Worm (Caenorhabditis elegans): ENCODE measurements around the gene Y17G9B.2.

Y17G9B.2 gene

ce11 chrIV:4745422-4745821, 18.5 kb upstream of the Y17G9B.2 start, which contains the start of gene timm-17B.1:
timm-17B.1 (minus strand) TSS chrIV:4745492.
- TF ChIP-seq chd-7 (tag; optimal IDR thresholded peaks at IDR 0.05): no peak
- TF ChIP-seq unc-62 (GFP tag; optimal IDR thresholded peaks at IDR 0.05): no peak
- TF ChIP-seq lag-1 (GFP tag; IDR thresholded peaks at IDR 0.05): no peak
- TF ChIP-seq ama-1 (optimal IDR thresholded peaks at IDR 0.05): no peak
- no peak for TF ChIP-seq ama-1 (GFP tag; optimal IDR thresholded peaks at IDR 0.05)
- no peak for TF ChIP-seq ccch-3 (GFP tag; optimal IDR thresholded peaks at IDR 0.05)
- TF ChIP-seq ztf-28 (GFP tag; IDR thresholded peaks at IDR 0.05): no peak
- no peak for TF ChIP-seq gei-17 (GFP tag; optimal IDR thresholded peaks at IDR 0.05)
- TF ChIP-seq K12H6.12 (tag; optimal IDR thresholded peaks at IDR 0.05): no peak
- no peak for TF ChIP-seq B0261.1 (tag; optimal IDR thresholded peaks at IDR 0.05)
- no peak for TF ChIP-seq cebp-1 (GFP tag; IDR thresholded peaks at IDR 0.05)
- TF ChIP-seq cebp-1 (tag; optimal IDR thresholded peaks at IDR 0.05): peak; percentile 62
- TF ChIP-seq ztf-3 (GFP tag; optimal IDR thresholded peaks at IDR 0.05): no peak
- TF ChIP-seq mel-28 (tag; optimal IDR thresholded peaks at IDR 0.05; ENCODE audit: borderline replicate concordance): no peak
- TF ChIP-seq egrh-3 (GFP tag; IDR thresholded peaks at IDR 0.05): no peak
- no peak for TF ChIP-seq tlf-1 (GFP tag; optimal IDR thresholded peaks at IDR 0.05)
- TF ChIP-seq hsf-1 (GFP tag; IDR thresholded peaks at IDR 0.05): no peak
- peak; percentile 51 for TF ChIP-seq him-1 (tag; optimal IDR thresholded peaks at IDR 0.05)
- no peak for TF ChIP-seq lir-1 (GFP tag; conservative IDR thresholded peaks at IDR 0.05)
- no peak for TF ChIP-seq madf-3 (GFP tag; IDR thresholded peaks at IDR 0.05)
- no peak for TF ChIP-seq F52B5.7 (tag; optimal IDR thresholded peaks at IDR 0.05)
- TF ChIP-seq ets-4 (GFP tag; optimal IDR thresholded peaks at IDR 0.05): no peak
- no peak for TF ChIP-seq F23B12.7 (tag; optimal IDR thresholded peaks at IDR 0.05; ENCODE audit: insufficient read depth)
- TF ChIP-seq F22D6.2 (tag; optimal IDR thresholded peaks at IDR 0.05): no peak
- no peak for TF ChIP-seq dpff-1 (tag; optimal IDR thresholded peaks at IDR 0.05)
- no peak for TF ChIP-seq rpc-1 (optimal IDR thresholded peaks at IDR 0.05)
- TF ChIP-seq rpc-1 (tag; optimal IDR thresholded peaks at IDR 0.05): no peak
- no peak for TF ChIP-seq Y53F4B.3 (GFP tag; IDR thresholded peaks at IDR 0.05)
- TF ChIP-seq snpc-4 (GFP tag; optimal IDR thresholded peaks at IDR 0.05): peak; percentile 12
- peak; percentile 34 to 64 (median 54) for TF ChIP-seq snpc-4 (tag; optimal IDR thresholded peaks at IDR 0.05)
- TF ChIP-seq B0336.3 (GFP tag; IDR thresholded peaks at IDR 0.05): 0 out of 2 replicates have a peak, but pooled peaks have one; percentile 50
- TF ChIP-seq T07F8.4 (tag; optimal IDR thresholded peaks at IDR 0.05): no peak
- peak; percentile 29; the same call in 1 of the 2 replicates for TF ChIP-seq Y56A3A.18 (GFP tag; IDR thresholded peaks at IDR 0.05)
- no peak for TF ChIP-seq nhr-27 (tag; optimal IDR thresholded peaks at IDR 0.05)
- TF ChIP-seq D2030.7 (GFP tag; IDR thresholded peaks at IDR 0.05): no peak
- no peak for TF ChIP-seq nhr-90 (tag; optimal IDR thresholded peaks at IDR 0.05)
- TF ChIP-seq dpl-1 (GFP tag; optimal IDR thresholded peaks at IDR 0.05): no peak
- no peak for TF ChIP-seq lsy-27 (tag; optimal IDR thresholded peaks at IDR 0.05; ENCODE audit: borderline replicate concordance, insufficient read depth)
- no peak for TF ChIP-seq ceh-40 (GFP tag; IDR thresholded peaks at IDR 0.05)
- peak; percentile 54 for TF ChIP-seq lsl-1 (GFP tag; optimal IDR thresholded peaks at IDR 0.05)
- TF ChIP-seq ztf-22 (GFP tag; optimal IDR thresholded peaks at IDR 0.05): no peak
- no peak for TF ChIP-seq F37B4.10 (GFP tag; IDR thresholded peaks at IDR 0.05)
- TF ChIP-seq mcd-1 (GFP tag; IDR thresholded peaks at IDR 0.05): peak; percentile 88
- TF ChIP-seq cebp-2 (GFP tag; IDR thresholded peaks at IDR 0.05): no peak
- TF ChIP-seq C17E4.6 (GFP tag; IDR thresholded peaks at IDR 0.05): no peak
- peak; percentile 34; the same call in 1 of the 2 replicates for TF ChIP-seq hmg-20 (GFP tag; IDR thresholded peaks at IDR 0.05)
- TF ChIP-seq lin-35 (GFP tag; optimal IDR thresholded peaks at IDR 0.05): peak in 1 of 3 experiments; percentile 66
- TF ChIP-seq ceh-100 (GFP tag; IDR thresholded peaks at IDR 0.05): peak; percentile 39; the same call in 1 of the 2 replicates
- 0 out of 2 replicates have a peak, but pooled peaks have one; percentile 68 for TF ChIP-seq nfyb-1 (GFP tag; IDR thresholded peaks at IDR 0.05)
- no peak for TF ChIP-seq pha-4 (tag; optimal IDR thresholded peaks at IDR 0.05)
- TF ChIP-seq Y79H2A.3 (GFP tag; conservative IDR thresholded peaks at IDR 0.05): no peak

Data from whole organism, young adult.